Fruit fly (Drosophila melanogaster) whole organism, larva: ENCODE data around the gene CG13310.

ENCODE experiments used
- noc ChIP-seq: fragments of 200-800 bp; sonication (Bioruptor generic); optimal IDR thresholded peaks from 3 replicates; lab custom pipeline; 2019; ENCODE audit warnings: missing biosample characterization, mild to moderate bottlenecking, missing genetic modification characterization, moderate library complexity

The CG13310 gene

dm6 chr3L:8800432-8800831 is at the start of gene CG13310:
TSS of gene CG13310 (minus strand) at chr3L:8800532.
- no peak for TF ChIP-seq noc (tag; lab: Kevin White, UChicago)

DNA sequence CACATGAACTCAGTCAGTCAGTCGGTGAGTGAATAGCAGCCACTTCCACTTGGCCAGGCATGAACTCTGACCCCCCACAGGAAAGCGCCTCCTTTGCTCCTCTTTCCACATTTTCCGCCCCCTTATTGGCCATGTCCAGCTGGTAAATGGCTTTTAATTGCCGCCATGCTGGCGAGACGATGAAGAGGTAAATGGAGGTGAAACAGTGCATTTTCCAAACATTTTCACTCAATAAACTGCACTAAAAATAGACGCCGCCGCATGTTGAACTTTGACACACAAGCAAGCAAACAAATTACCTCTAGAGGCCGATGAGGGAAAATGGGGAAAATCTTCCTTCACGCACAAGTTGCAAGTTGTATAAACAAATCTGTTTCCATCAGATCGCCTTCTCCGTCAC is 49.5 kb upstream of the CG13310 start:
- TF ChIP-seq noc (tag; lab: Kevin White, UChicago): no peak

dm6 chr3L:8842359-8842758 is 42.0 kb upstream of the CG13310 start:
- no peak for TF ChIP-seq noc (tag; lab: Kevin White, UChicago)

DNA sequence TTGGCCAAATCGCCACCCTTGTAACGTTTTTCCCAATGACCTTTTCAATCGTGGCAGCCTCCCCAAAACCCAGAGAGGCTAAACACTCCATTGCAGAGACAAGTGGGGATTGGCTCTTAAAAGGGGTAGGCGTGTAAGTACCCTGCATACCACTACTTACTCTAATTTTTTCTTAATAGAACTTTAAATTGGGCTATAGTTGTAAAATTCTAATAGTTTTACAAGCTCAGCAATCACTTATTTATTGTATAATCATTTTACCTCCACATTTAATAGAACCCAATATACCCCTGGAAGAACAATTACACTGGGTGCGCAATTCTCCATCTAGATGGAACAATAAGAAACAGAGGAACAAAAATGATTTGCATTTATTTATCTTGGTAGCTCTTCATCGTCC is 41.4 kb upstream of the CG13310 start:
- peak; percentile 15 for TF ChIP-seq noc (tag; lab: Kevin White, UChicago)

dm6 chr3L:8839563-8840425 is 39.5 kb upstream of the CG13310 start:
- no peak for TF ChIP-seq noc (tag; lab: Kevin White, UChicago)

DNA sequence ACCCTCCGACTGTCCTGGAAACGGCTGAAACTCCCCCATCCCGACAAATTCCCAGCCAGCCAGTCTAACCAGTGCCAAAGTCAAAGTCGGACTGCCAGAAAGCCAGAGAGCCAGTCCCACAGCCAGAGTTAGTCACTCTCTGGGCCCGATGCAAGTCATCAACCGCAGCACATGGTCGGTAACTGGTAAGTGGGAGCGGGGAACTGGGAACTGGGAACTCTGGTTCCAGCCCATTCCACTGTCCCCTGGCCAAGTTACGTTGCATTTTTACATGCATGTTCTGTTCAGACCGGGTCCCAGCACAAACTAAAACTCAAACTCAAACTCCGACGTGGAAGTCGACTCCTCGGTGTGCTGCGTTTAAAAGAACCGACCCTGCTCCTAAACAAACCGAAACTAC is 38.8 kb upstream of the CG13310 start:
- no peak for TF ChIP-seq noc (tag; lab: Kevin White, UChicago)

DNA sequence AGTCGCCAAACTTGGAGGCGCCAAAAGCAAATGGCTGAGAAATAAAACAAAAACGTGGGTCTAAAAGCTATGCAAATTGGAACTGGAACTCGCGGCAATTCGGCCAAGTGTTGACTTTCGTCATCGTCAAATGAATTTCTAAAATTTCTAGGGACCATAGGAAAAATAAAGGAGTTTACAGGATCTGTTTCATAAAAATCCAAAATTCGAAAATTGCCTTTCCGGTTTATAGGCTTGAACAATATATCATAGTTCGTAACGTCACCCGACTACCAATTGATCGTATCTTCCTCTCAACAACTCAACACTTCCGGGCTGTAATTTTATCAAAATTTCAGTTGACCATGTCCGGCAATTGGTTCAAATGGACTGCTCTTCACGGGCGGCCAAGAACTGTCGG is 35.8 kb upstream of the CG13310 start, which contains the start of gene CG32026:
TSS of gene CG32026 (plus strand) at position 301 of the 400 bp plus-strand sequence.
- no peak for TF ChIP-seq noc (tag; lab: Kevin White, UChicago)

DNA sequence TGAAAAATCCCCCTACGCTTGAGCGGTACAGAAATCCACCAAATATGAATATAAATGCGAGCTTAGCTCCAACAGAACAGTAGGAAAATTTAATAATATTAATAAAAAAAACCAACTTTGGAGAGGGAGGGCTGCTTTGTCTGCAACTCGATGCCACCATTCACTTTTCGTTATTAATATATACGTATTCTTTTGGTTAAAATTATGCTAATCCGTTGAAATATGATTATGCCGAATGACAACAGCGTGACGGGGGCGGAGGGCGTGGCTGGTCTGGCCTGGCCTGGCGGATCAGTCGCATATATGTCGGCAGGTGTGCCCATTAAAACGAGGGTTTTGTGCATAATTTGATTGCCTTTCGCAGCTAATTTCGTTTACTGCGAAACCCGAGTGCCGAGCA is 35.1 kb upstream of the CG13310 start:
- TF ChIP-seq noc (tag; lab: Kevin White, UChicago): no peak

- TF ChIP-seq noc (tag; lab: Kevin White, UChicago): peak; percentile 47
Observed at dm6 chr3L:8834886-8835285, 34.6 kb upstream of the CG13310 start.

- TF ChIP-seq noc (tag; lab: Kevin White, UChicago): no peak
Observed at dm6 chr3L:8834486-8834885, 34.2 kb upstream of the CG13310 start.

DNA sequence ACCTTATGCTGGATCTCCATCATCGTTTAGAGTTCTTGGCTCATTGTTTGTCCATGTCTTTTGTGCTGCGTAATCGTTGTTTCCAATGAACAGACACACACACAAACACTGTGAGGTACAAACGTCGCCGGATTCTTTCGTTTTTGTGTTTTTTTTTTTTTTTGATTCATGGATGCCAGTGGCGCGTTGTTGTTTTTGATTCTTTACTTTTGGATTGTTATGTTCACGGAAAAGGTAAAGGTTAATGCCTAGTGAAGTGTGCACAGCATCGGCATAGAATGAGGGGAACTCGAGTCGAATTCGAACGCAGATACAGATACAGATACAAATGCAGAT is 33.1 kb upstream of the CG13310 start:
- TF ChIP-seq noc (tag; lab: Kevin White, UChicago): no peak

DNA sequence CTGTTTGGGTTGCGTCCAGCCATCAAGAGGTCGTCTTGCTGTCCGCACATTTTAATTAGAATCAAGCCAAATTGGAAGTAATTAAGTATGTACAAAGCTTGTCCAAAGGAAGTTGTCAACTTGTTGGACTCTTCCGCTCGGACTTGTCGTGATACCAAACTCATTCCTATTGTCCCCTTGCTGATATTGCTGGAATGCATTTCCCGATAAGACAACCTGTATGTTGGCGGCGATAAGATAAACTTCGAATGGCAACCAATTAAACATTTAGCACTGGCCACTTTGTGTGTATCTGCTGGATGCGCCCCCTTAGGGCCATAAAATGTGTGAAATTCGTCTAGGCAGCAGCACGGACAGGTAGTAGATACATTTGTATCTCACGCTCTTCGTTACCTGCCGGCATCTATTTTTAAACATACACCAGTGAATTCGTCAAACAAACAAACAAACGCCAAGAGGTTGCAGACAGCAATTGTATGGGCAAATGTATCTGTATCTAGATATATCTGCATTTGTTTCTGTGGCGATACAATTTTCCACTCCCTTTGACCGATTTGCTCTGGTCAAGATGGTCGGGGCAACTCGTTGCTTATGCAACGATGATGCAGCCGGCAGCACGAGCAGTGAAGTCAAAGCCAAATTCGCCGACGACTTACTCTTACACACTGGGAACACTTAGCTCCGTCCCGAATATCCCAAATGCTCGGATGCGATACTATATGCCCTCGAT is 32.6 kb upstream of the CG13310 start:
- TF ChIP-seq noc (tag; lab: Kevin White, UChicago): no peak

DNA sequence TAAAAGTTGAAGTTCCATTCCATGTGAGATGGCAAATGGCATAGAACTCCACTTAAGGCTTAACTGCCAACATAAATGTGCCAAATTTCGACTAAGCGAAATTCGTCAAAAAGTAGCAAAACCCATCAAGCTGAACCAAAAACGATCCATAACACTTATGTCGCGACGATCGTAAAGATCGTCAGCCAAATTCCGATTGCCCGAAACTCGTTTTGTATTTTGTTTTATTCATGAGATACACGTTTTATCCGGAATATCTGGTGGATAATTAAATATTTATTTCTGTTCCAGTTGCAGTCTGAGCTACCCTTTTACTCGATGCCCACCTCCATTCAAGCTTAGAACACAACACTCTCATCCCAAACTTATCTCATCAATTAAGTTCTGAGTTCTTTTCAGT is 30.6 kb upstream of the CG13310 start:
- no peak for TF ChIP-seq noc (tag; lab: Kevin White, UChicago)

DNA sequence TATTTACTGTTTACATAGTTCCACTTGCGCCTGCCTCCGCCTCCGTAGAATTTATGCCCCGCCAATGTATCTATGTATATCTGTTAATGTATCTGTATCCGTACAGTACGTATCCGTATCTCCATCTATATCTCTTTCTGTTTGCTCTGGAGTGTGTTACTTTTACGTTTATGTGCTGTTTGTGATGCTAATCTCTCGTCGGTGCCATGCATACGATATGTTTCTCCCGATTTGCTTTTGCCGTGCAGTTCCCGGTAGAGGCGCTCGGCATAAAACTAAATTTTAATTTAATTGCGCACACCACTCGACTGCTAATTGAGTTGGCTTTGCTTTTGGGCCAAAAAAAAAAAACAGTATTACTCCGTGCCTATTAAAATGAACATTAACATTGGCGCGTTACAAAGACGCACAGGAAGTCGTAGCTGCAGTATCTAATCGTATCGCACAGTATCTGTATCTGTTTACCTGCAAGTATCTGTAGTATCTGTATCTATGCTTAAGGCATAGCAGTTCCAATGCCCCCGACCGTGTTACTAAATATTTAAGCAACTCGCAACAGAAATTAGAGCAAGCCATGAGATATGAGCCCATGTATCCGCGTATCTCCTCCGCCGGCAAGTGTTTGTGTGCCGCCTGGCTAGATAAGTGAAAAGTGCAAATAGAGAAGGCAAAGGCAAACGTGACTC is 29.8 kb upstream of the CG13310 start:
- no peak for TF ChIP-seq noc (tag; lab: Kevin White, UChicago)

DNA sequence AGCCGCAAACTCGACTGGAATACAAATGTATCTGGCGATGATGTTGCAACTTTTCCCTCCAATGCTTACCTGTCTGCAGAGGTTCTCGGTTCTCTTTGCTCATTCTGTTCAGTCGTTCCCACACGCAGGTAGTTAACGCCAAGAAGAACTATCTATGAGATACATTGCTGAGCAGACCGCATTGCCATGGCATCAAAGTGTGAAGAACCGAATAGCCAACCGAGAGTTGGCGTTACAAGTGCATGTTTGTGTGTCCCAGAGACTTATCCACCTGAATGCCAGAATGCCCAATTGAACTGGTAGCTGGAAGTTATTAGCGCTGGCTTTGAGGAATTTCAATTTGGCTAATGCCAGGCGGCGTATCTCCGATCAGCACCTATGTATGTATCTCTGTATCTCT is 29.2 kb upstream of the CG13310 start:
- TF ChIP-seq noc (tag; lab: Kevin White, UChicago): no peak

DNA sequence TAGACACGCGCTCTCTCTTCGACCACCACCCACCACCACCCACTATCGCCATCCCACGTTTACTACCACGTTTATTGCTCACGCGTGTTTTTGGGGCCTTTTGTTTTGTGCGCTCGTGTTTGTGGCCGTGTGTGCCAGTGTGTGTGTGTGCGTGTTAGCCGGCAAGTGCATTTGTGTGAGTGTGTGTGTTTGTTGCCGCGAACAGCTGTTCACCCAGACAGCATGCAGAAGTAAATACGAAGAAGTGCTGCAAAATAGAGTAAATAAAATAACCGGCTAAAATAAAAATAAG is 27.5 kb upstream of the CG13310 start:
- TF ChIP-seq noc (tag; lab: Kevin White, UChicago): no peak
